Fruit fly (Drosophila melanogaster) Kc167 (cell line): ENCODE data around the gene CG7990.

Source experiments
- Myc ChIP-seq: fragments of >200 bp; optimal IDR thresholded peaks from 2 replicates; lab custom pipeline; 2017; ENCODE audit warnings: missing external identifiers
- Sin3A ChIP-seq: fragments of >200 bp; optimal IDR thresholded peaks from 2 replicates; lab custom pipeline; 2018; ENCODE audit warnings: missing external identifiers
- h ChIP-seq: fragments of >200 bp; optimal IDR thresholded peaks from 3 replicates; lab custom pipeline; 2018; ENCODE audit warnings: missing external identifiers
- insv ChIP-seq: fragments of >200 bp; optimal IDR thresholded peaks from 3 replicates; lab custom pipeline; 2018; ENCODE audit warnings: missing external identifiers
- psq ChIP-seq: fragments of >200 bp; optimal IDR thresholded peaks from 2 replicates; lab custom pipeline; 2017; ENCODE audit warnings: missing external identifiers
- ttk ChIP-seq: sonication (Bioruptor generic); optimal IDR thresholded peaks from 2 replicates; lab custom pipeline; 2017; ENCODE audit warnings: missing external identifiers

Gene CG7990

DNA sequence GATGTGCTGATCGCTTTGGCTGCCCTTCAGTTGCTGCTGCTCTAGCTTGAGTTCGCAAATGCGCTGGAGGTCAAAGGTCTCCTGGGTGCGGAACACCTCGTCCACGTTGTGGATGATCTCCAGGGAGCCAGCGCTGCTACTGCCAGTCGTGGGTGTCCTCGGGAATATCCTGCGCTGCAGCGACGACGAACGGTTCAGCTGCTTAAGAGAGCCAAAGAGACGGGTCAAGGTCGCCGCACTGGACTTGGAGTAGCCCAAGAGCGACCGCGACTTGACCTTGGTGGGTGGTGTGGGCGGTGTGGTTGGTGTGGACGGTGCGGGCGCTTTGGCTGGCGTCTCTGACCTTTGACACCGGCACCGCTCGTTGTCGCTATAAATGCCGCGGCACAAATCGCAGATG, 47.5 kb downstream of the CG7990 start:
- TF ChIP-seq ttk = no peak
- TF ChIP-seq insv (lab: Kevin White, UChicago) = no peak
- TF ChIP-seq Sin3A (lab: Kevin White, UChicago) = no peak

DNA sequence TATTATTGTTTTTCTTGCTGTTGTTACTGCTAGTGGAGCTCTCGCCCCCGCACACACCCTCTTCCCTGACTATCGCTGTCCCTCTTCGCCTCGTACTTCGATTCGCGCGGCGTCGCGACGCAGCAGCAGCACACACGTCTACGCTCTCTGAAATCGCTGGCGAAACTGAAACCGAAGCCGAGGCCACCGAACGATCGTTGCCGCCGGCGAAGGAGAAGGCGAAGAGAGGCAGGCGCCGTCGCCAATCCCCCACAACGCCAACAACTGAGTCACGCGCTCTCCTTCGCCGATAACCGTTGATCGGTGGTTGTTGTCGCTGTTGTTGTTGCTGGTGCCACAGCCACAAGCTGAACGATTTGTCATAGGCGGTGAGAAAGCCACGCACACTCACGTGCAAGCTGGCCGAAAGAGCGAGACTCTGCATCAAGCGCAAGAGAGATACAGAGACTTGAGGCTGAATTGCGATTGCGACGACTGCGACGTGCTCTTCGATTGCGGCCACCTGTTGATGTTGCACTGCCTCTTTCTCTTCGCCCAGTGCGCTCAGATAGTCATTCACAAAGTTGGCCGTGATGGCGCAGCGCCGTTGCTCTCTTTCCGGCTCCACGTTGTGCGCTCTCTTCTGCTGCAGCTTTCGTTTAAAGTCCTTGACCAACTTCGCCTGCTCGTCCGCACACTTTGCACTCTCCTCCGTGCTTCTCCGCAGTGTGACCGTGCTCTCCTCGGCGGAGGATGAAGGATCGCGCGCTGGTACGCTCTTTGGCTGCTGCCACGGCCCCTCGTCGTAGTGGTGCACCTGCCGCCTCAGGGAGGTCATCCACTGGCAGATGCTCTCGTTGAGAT, 48.3 kb downstream of the CG7990 start:
- no peak for TF ChIP-seq insv (lab: Kevin White, UChicago)
- no peak for TF ChIP-seq Sin3A (lab: Kevin White, UChicago)
- TF ChIP-seq psq (lab: Kevin White, UChicago) = no peak
- TF ChIP-seq h (lab: Kevin White, UChicago) = no peak
- TF ChIP-seq ttk = no peak
- no peak for TF ChIP-seq Myc

- TF ChIP-seq Sin3A (lab: Kevin White, UChicago) = no peak
- TF ChIP-seq insv (lab: Kevin White, UChicago) = no peak
- TF ChIP-seq h (lab: Kevin White, UChicago) = no peak
- no peak for TF ChIP-seq ttk
- TF ChIP-seq Myc = no peak
- TF ChIP-seq psq (lab: Kevin White, UChicago) = no peak
These were observed 49.0 kb downstream of the CG7990 start for dm6 chrX:19152570-19153287.

DNA sequence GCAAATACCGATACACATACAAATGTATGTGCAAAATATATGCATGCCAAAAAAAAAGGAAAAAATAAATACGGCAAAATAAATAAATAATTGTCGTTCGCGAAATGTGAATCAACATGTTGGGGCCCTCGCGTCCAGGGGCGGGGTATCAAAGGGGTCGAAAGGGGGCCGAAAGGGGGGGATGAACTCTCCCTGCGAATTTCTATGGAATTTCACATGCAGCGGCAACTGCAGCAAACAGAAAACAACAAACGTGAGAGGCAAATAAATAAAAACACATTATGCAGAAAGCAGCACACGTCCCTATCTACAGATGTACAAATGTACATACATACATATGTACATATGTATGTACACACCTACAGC, 52.3 kb downstream of the CG7990 start:
- TF ChIP-seq ttk = no peak
- no peak for TF ChIP-seq h (lab: Kevin White, UChicago)
- no peak for TF ChIP-seq Myc
- no peak for TF ChIP-seq Sin3A (lab: Kevin White, UChicago)
- TF ChIP-seq insv (lab: Kevin White, UChicago) = no peak
- TF ChIP-seq psq (lab: Kevin White, UChicago) = no peak

DNA sequence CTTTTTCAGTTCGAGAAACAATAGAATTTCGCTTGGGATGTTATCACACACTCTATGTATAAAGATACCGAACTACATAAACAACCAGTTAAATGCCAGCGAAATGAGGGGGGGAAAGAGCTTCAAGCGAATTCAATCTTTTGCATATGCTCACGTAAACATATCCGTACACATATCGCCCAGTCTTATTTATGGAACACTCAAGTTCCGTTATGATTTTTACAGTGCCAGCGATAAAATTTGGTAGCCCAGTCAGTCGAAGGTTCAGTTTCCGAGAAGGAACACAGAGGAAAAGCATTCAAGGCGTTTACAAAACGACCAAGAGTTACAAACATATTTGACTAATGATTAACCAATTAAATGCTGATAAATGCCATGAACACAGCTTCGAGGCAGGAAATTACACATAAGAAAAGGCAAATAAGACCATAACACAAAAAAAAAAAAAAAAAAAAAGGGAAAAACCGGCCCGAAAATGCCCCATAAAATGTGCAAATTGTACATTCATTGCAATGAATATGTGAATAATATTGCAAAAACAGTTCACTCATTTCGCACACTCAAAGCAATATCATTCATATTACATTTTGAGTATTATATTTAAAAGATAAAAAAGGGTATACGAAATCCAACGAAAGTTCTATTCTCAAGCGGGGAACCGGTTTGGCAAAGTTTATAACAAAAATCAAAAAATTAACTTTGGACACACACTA, 52.8 kb downstream of the CG7990 start:
- TF ChIP-seq psq (lab: Kevin White, UChicago) (no peak), Sin3A (lab: Kevin White, UChicago) (no peak), h (lab: Kevin White, UChicago) (no peak)

DNA sequence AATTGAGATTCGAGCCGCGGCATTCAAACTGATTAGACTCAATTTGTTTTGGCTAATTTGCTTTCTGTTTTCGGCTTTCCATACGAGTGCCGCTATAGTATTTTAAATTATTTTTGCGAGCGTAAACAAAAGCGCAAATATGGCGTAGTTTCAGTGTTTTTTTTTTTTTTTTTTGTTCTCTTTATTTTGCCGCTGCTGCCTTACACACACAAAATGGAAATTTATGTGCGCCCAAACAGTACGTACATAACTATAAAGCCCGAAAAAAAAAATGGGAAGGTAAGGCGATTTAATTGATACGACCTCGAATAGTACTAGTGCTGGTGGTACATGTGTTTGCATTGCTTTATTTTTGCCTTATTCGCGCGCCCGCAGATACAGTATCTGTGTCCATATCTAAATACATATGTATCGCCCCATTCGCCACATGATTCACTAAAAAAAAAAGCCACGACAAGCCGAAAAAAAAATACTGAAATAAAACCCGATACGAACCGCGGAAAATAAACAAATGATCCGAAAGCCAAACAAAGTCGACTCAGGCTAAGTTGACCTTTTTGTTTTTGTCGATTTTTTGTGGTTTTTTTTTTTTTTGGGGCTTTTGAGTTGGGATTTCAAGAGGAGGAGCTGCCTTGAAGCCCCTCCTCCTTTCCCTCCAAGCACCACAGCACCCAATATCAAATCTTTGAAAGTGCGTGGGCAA, 53.7 kb downstream of the CG7990 start:
- TF ChIP-seq psq (lab: Kevin White, UChicago) (no peak), Myc (no peak), ttk (no peak), Sin3A (lab: Kevin White, UChicago) (no peak), insv (lab: Kevin White, UChicago) (no peak), h (lab: Kevin White, UChicago) (no peak)

DNA sequence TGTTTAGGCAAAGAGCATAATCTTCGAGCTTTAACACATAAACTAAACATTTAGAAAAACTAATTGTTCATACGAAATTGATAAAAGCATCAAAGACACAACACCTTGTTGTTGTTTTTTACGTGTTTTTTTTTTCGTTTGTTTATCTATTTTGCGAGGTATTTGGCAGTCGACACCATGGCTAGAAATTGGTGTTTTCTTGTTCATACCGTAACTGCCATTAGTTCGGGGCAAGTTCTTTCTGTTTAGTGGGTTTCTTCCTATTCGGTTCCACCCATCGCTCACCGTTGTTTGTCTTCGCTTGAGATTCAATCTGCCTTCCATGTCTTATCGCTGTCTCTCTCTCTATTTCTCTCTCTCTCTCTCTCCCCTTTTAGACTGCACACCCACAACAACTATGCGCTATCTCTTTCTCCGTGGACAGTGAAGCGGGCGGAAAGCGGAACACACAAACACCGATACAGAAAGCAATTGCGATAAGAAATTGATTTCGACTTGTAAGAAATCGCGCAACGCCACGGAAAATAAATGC, 55.3 kb downstream of the CG7990 start:
- no peak for TF ChIP-seq Sin3A (lab: Kevin White, UChicago)
- TF ChIP-seq psq (lab: Kevin White, UChicago) = no peak
- no peak for TF ChIP-seq insv (lab: Kevin White, UChicago)
- TF ChIP-seq ttk = no peak
- TF ChIP-seq h (lab: Kevin White, UChicago) = no peak
- TF ChIP-seq Myc = no peak
